Worm (Caenorhabditis elegans) whole organism, L1 larva: ENCODE data around the gene C11G6.2.
A peak's percentile ranks its signal among the peaks of the same experiment; 100 is the strongest.

Experiments
- C16A3.4 ChIP-seq: fragments of 150-350 bp; optimal IDR thresholded peaks from 2 replicates; lab custom pipeline; 2014; ENCODE audit warnings: missing biosample characterization, missing genetic modification characterization
- aly-2 ChIP-seq: fragments of 150-350 bp; optimal IDR thresholded peaks from 2 replicates; lab custom pipeline; 2014; ENCODE audit warnings: missing biosample characterization, missing genetic modification characterization
- ama-1 ChIP-seq: fragments of 150-350 bp; optimal IDR thresholded peaks from 2 replicates; lab custom pipeline; 2014
- blmp-1 ChIP-seq: fragments of 150-350 bp; optimal IDR thresholded peaks from 2 replicates; lab custom pipeline; 2014; ENCODE audit warnings: missing biosample characterization, missing genetic modification characterization
- ceh-8 ChIP-seq: fragments of 200-800 bp; sonication (Bioruptor generic); optimal IDR thresholded peaks from 2 replicates; lab custom pipeline; 2018; ENCODE audit warnings: mild to moderate bottlenecking, missing genetic modification characterization, moderate library complexity, missing compliant biosample characterization
- ceh-82 ChIP-seq, 3 experiments: fragments of 150-350 bp in 1 of 3; sonication (generic microtip) in 2 of 3; optimal IDR thresholded peaks; 2 replicates each; lab custom pipeline; 2014 to 2017; ENCODE audit warnings: missing biosample characterization in 3 of 3, missing genetic modification characterization in 3 of 3
- ceh-88 ChIP-seq: fragments of 200-800 bp; sonication (Bioruptor generic); IDR thresholded peaks from 2 replicates; pipeline ENCODE4 v1.3.6; 2022; ENCODE audit warnings: missing genetic modification characterization, missing compliant biosample characterization
- ceh-90 ChIP-seq: sonication (generic microtip); optimal IDR thresholded peaks from 2 replicates; lab custom pipeline; 2016; ENCODE audit warnings: missing genetic modification characterization, missing compliant biosample characterization
- ces-1 ChIP-seq: fragments of 150-350 bp; optimal IDR thresholded peaks from 2 replicates; lab custom pipeline; 2014; ENCODE audit warnings: missing biosample characterization, missing genetic modification reagents, missing genetic modification characterization
- dpl-1 ChIP-seq, 3 experiments: fragments of 150-350 bp in 2 of 3; sonication (generic microtip) in 1 of 3; optimal IDR thresholded peaks; 2 replicates each; lab custom pipeline; 2014 to 2017; ENCODE audit warnings: missing biosample characterization in 3 of 3, missing genetic modification characterization in 3 of 3, missing genetic modification reagents in 3 of 3
- dsc-1 ChIP-seq: sonication (generic microtip); optimal IDR thresholded peaks from 2 replicates; lab custom pipeline; 2016; ENCODE audit warnings: mild to moderate bottlenecking, missing genetic modification characterization, missing compliant biosample characterization
- efl-1 ChIP-seq, 4 experiments: fragments of 150-350 bp; optimal IDR thresholded peaks in 3 of 4; peaks in 1 of 4; 1 replicate in 1 of 4; 2 replicates in 3 of 4; lab custom pipeline; 2014; ENCODE audit warnings: missing biosample characterization in 2 of 4, missing genetic modification characterization in 2 of 4, missing genetic modification reagents in 2 of 4
- efl-3 ChIP-seq: fragments of 200-800 bp; sonication (Bioruptor generic); optimal IDR thresholded peaks from 2 replicates; lab custom pipeline; 2018; ENCODE audit warnings: mild to moderate bottlenecking, missing genetic modification characterization, missing compliant biosample characterization
- elt-2 ChIP-seq: sonication (generic microtip); optimal IDR thresholded peaks from 2 replicates; lab custom pipeline; 2016; ENCODE audit warnings: missing genetic modification characterization, mild to moderate bottlenecking, inconsistent platforms, missing compliant biosample characterization, missing genetic modification reagents
- elt-3 ChIP-seq, 6 experiments: fragments of 150-350 bp in 1 of 6; sonication (generic microtip); optimal IDR thresholded peaks; 2 replicates each; lab custom pipeline; 2017 to 2018; ENCODE audit warnings: missing biosample characterization in 6 of 6, missing genetic modification characterization in 6 of 6, inconsistent platforms in 1 of 6
- ets-5 ChIP-seq: fragments of 200-800 bp; sonication (Bioruptor generic); IDR thresholded peaks from 2 replicates; pipeline ENCODE4 v1.3.6; 2022; ENCODE audit warnings: missing genetic modification characterization, missing compliant biosample characterization
- fkh-10 ChIP-seq: sonication (generic microtip); optimal IDR thresholded peaks from 2 replicates; lab custom pipeline; 2017; ENCODE audit warnings: missing biosample characterization, missing genetic modification reagents, missing genetic modification characterization
- hpl-2 ChIP-seq: fragments of 150-350 bp; optimal IDR thresholded peaks from 2 replicates; lab custom pipeline; 2014; ENCODE audit warnings: missing biosample characterization, missing genetic modification reagents, missing genetic modification characterization
- irx-1 ChIP-seq: sonication (generic microtip); optimal IDR thresholded peaks from 2 replicates; lab custom pipeline; 2016; ENCODE audit warnings: missing genetic modification characterization, missing compliant biosample characterization
- isw-1 ChIP-seq: fragments of 200-800 bp; sonication (Bioruptor generic); IDR thresholded peaks from 2 replicates; pipeline ENCODE4 v1.3.6; 2022; ENCODE audit warnings: missing genetic modification characterization, missing compliant biosample characterization
- lin-13 ChIP-seq: fragments of 150-350 bp; optimal IDR thresholded peaks from 2 replicates; lab custom pipeline; 2014; ENCODE audit warnings: missing biosample characterization, missing genetic modification reagents, missing genetic modification characterization
- lin-14 ChIP-seq: fragments of 200-800 bp; sonication (Bioruptor generic); optimal IDR thresholded peaks from 2 replicates; lab custom pipeline; 2018; ENCODE audit warnings: mild to moderate bottlenecking, missing genetic modification characterization, moderate library complexity, missing compliant biosample characterization
- lin-15B ChIP-seq: fragments of 150-350 bp; sonication (generic microtip); optimal IDR thresholded peaks from 3 replicates; lab custom pipeline; 2014; ENCODE audit warnings: missing biosample characterization, missing genetic modification characterization
- lin-35 ChIP-seq, 2 experiments: fragments of 150-350 bp; optimal IDR thresholded peaks; 2 replicates each; lab custom pipeline; 2014; ENCODE audit warnings: missing biosample characterization in 2 of 2, missing genetic modification characterization in 2 of 2, missing genetic modification reagents in 2 of 2
- lir-3 ChIP-seq: sonication (generic microtip); optimal IDR thresholded peaks from 2 replicates; lab custom pipeline; 2016; ENCODE audit warnings: mild to moderate bottlenecking, missing genetic modification characterization, moderate library complexity, missing compliant biosample characterization; ENCODE audit not compliant: poor library complexity
- mab-9 ChIP-seq: fragments of 200-800 bp; sonication (Bioruptor generic); IDR thresholded peaks from 2 replicates; pipeline ENCODE4 v1.3.6; 2022; ENCODE audit warnings: missing genetic modification reagents, missing genetic modification characterization, missing compliant biosample characterization
- mef-2 ChIP-seq: fragments of 150-350 bp; optimal IDR thresholded peaks from 2 replicates; lab custom pipeline; 2014; ENCODE audit warnings: missing biosample characterization, missing genetic modification characterization
- nhr-19 ChIP-seq: fragments of 200-800 bp; sonication (Bioruptor generic); conservative IDR thresholded peaks from 2 replicates; pipeline ENCODE4 v1.3.6; 2022; ENCODE audit warnings: missing genetic modification characterization, missing compliant biosample characterization
- nhr-20 ChIP-seq: sonication (generic microtip); optimal IDR thresholded peaks from 2 replicates; lab custom pipeline; 2016; ENCODE audit warnings: mild to moderate bottlenecking, missing genetic modification characterization, missing compliant biosample characterization
- nhr-237 ChIP-seq: fragments of 150-350 bp; optimal IDR thresholded peaks from 2 replicates; lab custom pipeline; 2014; ENCODE audit warnings: missing biosample characterization, missing genetic modification characterization
- nhr-28 ChIP-seq: fragments of 150-350 bp; optimal IDR thresholded peaks from 2 replicates; lab custom pipeline; 2014; ENCODE audit warnings: missing biosample characterization, missing genetic modification characterization
- nhr-47 ChIP-seq: sonication (generic microtip); optimal IDR thresholded peaks from 2 replicates; lab custom pipeline; 2016; ENCODE audit warnings: mild to moderate bottlenecking, missing genetic modification characterization, moderate library complexity, missing compliant biosample characterization
- nhr-71 ChIP-seq: sonication (generic microtip); optimal IDR thresholded peaks from 2 replicates; lab custom pipeline; 2016; ENCODE audit warnings: mild to moderate bottlenecking, missing genetic modification characterization, moderate library complexity, missing compliant biosample characterization
- nhr-84 ChIP-seq: sonication (generic microtip); optimal IDR thresholded peaks from 2 replicates; lab custom pipeline; 2017; ENCODE audit warnings: missing biosample characterization, missing genetic modification characterization
- pax-3 ChIP-seq: fragments of 200-800 bp; sonication (Bioruptor generic); optimal IDR thresholded peaks from 2 replicates; lab custom pipeline; 2018; ENCODE audit warnings: mild to moderate bottlenecking, missing genetic modification characterization, moderate library complexity, missing compliant biosample characterization
- pqm-1 ChIP-seq: sonication (generic microtip); optimal IDR thresholded peaks from 3 replicates; lab custom pipeline; 2017; ENCODE audit warnings: missing biosample characterization, missing genetic modification characterization
- rnt-1 ChIP-seq: sonication (generic microtip); optimal IDR thresholded peaks from 2 replicates; lab custom pipeline; 2016; ENCODE audit warnings: mild to moderate bottlenecking, missing genetic modification characterization, moderate library complexity, missing compliant biosample characterization
- snpc-4 ChIP-seq: fragments of 150-350 bp; optimal IDR thresholded peaks from 2 replicates; lab custom pipeline; 2014; ENCODE audit warnings: missing biosample characterization, missing genetic modification characterization
- snu-23 ChIP-seq: sonication (generic microtip); optimal IDR thresholded peaks from 2 replicates; lab custom pipeline; 2016; ENCODE audit warnings: missing genetic modification characterization, missing compliant biosample characterization
- sox-4 ChIP-seq: sonication (generic microtip); optimal IDR thresholded peaks from 2 replicates; lab custom pipeline; 2016; ENCODE audit warnings: missing genetic modification characterization, missing compliant biosample characterization
- sptf-1 ChIP-seq: fragments of 150-350 bp; optimal IDR thresholded peaks from 2 replicates; lab custom pipeline; 2014; ENCODE audit warnings: missing biosample characterization, missing genetic modification characterization
- swsn-7 ChIP-seq: sonication (generic microtip); optimal IDR thresholded peaks from 2 replicates; lab custom pipeline; 2016; ENCODE audit warnings: missing genetic modification characterization, missing compliant biosample characterization
- tbx-2 ChIP-seq: sonication (generic microtip); optimal IDR thresholded peaks from 2 replicates; lab custom pipeline; 2016; ENCODE audit warnings: missing genetic modification characterization, missing compliant biosample characterization
- unc-130 ChIP-seq: fragments of 150-350 bp; optimal IDR thresholded peaks from 2 replicates; lab custom pipeline; 2017; ENCODE audit warnings: missing biosample characterization, missing genetic modification characterization, inconsistent platforms
- unc-30 ChIP-seq: sonication (generic microtip); optimal IDR thresholded peaks from 2 replicates; lab custom pipeline; 2017; ENCODE audit warnings: missing biosample characterization, missing genetic modification characterization
- unc-86 ChIP-seq: sonication (generic microtip); optimal IDR thresholded peaks from 2 replicates; lab custom pipeline; 2016; ENCODE audit warnings: missing genetic modification characterization, missing compliant biosample characterization
- vab-15 ChIP-seq: sonication (generic microtip); optimal IDR thresholded peaks from 2 replicates; lab custom pipeline; 2017; ENCODE audit warnings: missing genotype, mild to moderate bottlenecking, missing genetic modification characterization, missing compliant biosample characterization
- xbp-1 ChIP-seq: sonication (generic microtip); optimal IDR thresholded peaks from 2 replicates; lab custom pipeline; 2016; ENCODE audit warnings: missing genetic modification characterization, missing compliant biosample characterization
- zip-4 ChIP-seq: fragments of 200-800 bp; sonication (Bioruptor generic); optimal IDR thresholded peaks from 2 replicates; lab custom pipeline; 2018; ENCODE audit warnings: mild to moderate bottlenecking, missing genetic modification characterization, moderate library complexity, missing compliant biosample characterization
- ztf-4 ChIP-seq: fragments of 150-350 bp; optimal IDR thresholded peaks from 2 replicates; lab custom pipeline; 2014; ENCODE audit warnings: missing biosample characterization, missing genetic modification characterization

Gene C11G6.2

ce11 chrX:16297123-16297522, 31.3 kb upstream of the C11G6.2 start:
- TF ChIP-seq lin-14 (GFP tag; lab: Kevin White, UChicago) (peak; percentile 37), elt-2 (tag; lab: Kevin White, UChicago) (no peak), efl-1 (optimal IDR thresholded peaks at IDR 0.05; lab: Kevin White, UChicago) (no peak), efl-1 (GFP tag; optimal IDR thresholded peaks at IDR 0.05 in 1 of 2; lab: Kevin White, UChicago) (peak in 1 of 2 experiments; percentile 60)

ce11 chrX:16298173-16298572, 30.3 kb upstream of the C11G6.2 start:
- peak; percentile 43 for TF ChIP-seq unc-86 (tag; lab: Kevin White, UChicago)
- TF ChIP-seq lin-35 (GFP tag; optimal IDR thresholded peaks at IDR 0.05; lab: Kevin White, UChicago), result peak in 1 of 2 experiments; percentile 56
- peak; percentile 83 for TF ChIP-seq nhr-47 (tag; lab: Kevin White, UChicago)
- TF ChIP-seq C16A3.4 (tag; lab: Kevin White, UChicago), result peak; percentile 49
- no peak for TF ChIP-seq efl-3 (GFP tag; lab: Kevin White, UChicago)
- no peak for TF ChIP-seq nhr-28 (tag; lab: Kevin White, UChicago)
- no peak for TF ChIP-seq aly-2 (tag; lab: Kevin White, UChicago)
- no peak for TF ChIP-seq rnt-1 (tag; lab: Kevin White, UChicago)
- TF ChIP-seq nhr-84 (tag; lab: Kevin White, UChicago), result no peak
- no peak for TF ChIP-seq mef-2 (tag; lab: Kevin White, UChicago)
- TF ChIP-seq hpl-2 (GFP tag; lab: Kevin White, UChicago), result no peak
- peak; percentile 43 for TF ChIP-seq tbx-2 (tag; lab: Kevin White, UChicago)
- TF ChIP-seq snu-23, result peak; percentile 88
- TF ChIP-seq sox-4 (tag; lab: Kevin White, UChicago), result no peak
- TF ChIP-seq elt-2 (tag; lab: Kevin White, UChicago), result peak; percentile 29
- TF ChIP-seq ets-5 (GFP tag; lab: Robert Waterston, UW), result no peak
- TF ChIP-seq pqm-1, result no peak
- peak; percentile 70 for TF ChIP-seq lin-14 (GFP tag; lab: Kevin White, UChicago)
- no peak for TF ChIP-seq isw-1
- TF ChIP-seq vab-15 (tag; lab: Kevin White, UChicago), result no peak
- TF ChIP-seq ceh-82 (tag; optimal IDR thresholded peaks at IDR 0.05; lab: Kevin White, UChicago), result peak; percentile 44 to 70 (median 63)
- TF ChIP-seq ztf-4, result no peak
- no peak for TF ChIP-seq ces-1 (GFP tag; lab: Kevin White, UChicago)
- TF ChIP-seq lin-15B (tag; lab: Kevin White, UChicago), result no peak
- TF ChIP-seq sptf-1 (tag; lab: Kevin White, UChicago), result no peak
- TF ChIP-seq pax-3 (tag; lab: Kevin White, UChicago), result no peak
- no peak for TF ChIP-seq nhr-237
- TF ChIP-seq blmp-1 (tag; lab: Kevin White, UChicago), result no peak
- TF ChIP-seq snpc-4 (tag; lab: Kevin White, UChicago), result peak; percentile 70
- no peak for TF ChIP-seq ceh-90 (tag; lab: Kevin White, UChicago)
- peak; percentile 73 for TF ChIP-seq dsc-1
- TF ChIP-seq zip-4, result no peak
- peak; percentile 31 for TF ChIP-seq lin-13 (GFP tag; lab: Kevin White, UChicago)
- TF ChIP-seq efl-1 (optimal IDR thresholded peaks at IDR 0.05; lab: Kevin White, UChicago), result peak; percentile 19 to 23
- TF ChIP-seq efl-1 (GFP tag; optimal IDR thresholded peaks at IDR 0.05 in 1 of 2; lab: Kevin White, UChicago), result peak; percentile 2 to 76
- TF ChIP-seq unc-130 (tag; lab: Kevin White, UChicago), result peak; percentile 32
- TF ChIP-seq ama-1 (lab: Kevin White, UChicago), result no peak
- peak; percentile 48 for TF ChIP-seq xbp-1 (tag; lab: Kevin White, UChicago)
- no peak; the same call in 1 of the 2 replicates for TF ChIP-seq ceh-88 (GFP tag; lab: Robert Waterston, UW)
- peak; percentile 78 for TF ChIP-seq nhr-71
- peak in 1 of 3 experiments; percentile 6 for TF ChIP-seq dpl-1 (GFP tag; optimal IDR thresholded peaks at IDR 0.05; lab: Kevin White, UChicago)
- TF ChIP-seq elt-3 (tag; optimal IDR thresholded peaks at IDR 0.05; lab: Kevin White, UChicago), result peak in 1 of 6 experiments; percentile 17
- TF ChIP-seq irx-1 (tag; lab: Kevin White, UChicago), result peak; percentile 65
- no peak for TF ChIP-seq mab-9 (GFP tag; lab: Robert Waterston, UW)
- no peak for TF ChIP-seq unc-30 (tag; lab: Kevin White, UChicago)
- peak; percentile 48 for TF ChIP-seq lir-3
- TF ChIP-seq nhr-19 (GFP tag; lab: Robert Waterston, UW), result peak; percentile 69
- peak; percentile 72 for TF ChIP-seq swsn-7 (tag; lab: Kevin White, UChicago)
- no peak for TF ChIP-seq ceh-8
- TF ChIP-seq nhr-20 (tag; lab: Kevin White, UChicago), result peak; percentile 75
- peak; percentile 16 for TF ChIP-seq fkh-10
